Fruit fly (Drosophila melanogaster) whole organism, embryonic: ENCODE data around the gene Srr.

Experiments
- Blimp-1 ChIP-seq: fragments of 200-800 bp; sonication (Bioruptor generic); optimal IDR thresholded peaks from 3 replicates; lab custom pipeline; 2018; ENCODE audit warnings: missing biosample characterization, missing genetic modification characterization, mild to moderate bottlenecking, moderate library complexity, missing genetic modification reagents
- CG11695 ChIP-seq: fragments of 200-800 bp; sonication (Bioruptor generic); IDR thresholded peaks from 3 replicates; pipeline ENCODE4 v1.3.6; 2022; ENCODE audit warnings: missing biosample characterization, missing genetic modification characterization
- CG13624 ChIP-seq: fragments of 200-800 bp; sonication (Bioruptor generic); optimal IDR thresholded peaks from 2 replicates; lab custom pipeline; 2016; ENCODE audit warnings: missing biosample characterization, missing genetic modification characterization
- CG1832 ChIP-seq: fragments of 200-800 bp; sonication (Bioruptor generic); optimal IDR thresholded peaks from 2 replicates; lab custom pipeline; 2017; ENCODE audit warnings: missing biosample characterization, mild to moderate bottlenecking, missing genetic modification characterization, inconsistent platforms
- CG2875 ChIP-seq: fragments of 200-800 bp; sonication (Bioruptor generic); optimal IDR thresholded peaks from 2 replicates; lab custom pipeline; 2017; ENCODE audit warnings: missing biosample characterization, mild to moderate bottlenecking, missing genetic modification characterization, missing genetic modification reagents
- CG30020 ChIP-seq: fragments of 200-800 bp; optimal IDR thresholded peaks from 2 replicates; lab custom pipeline; 2019; ENCODE audit warnings: missing biosample characterization, mild to moderate bottlenecking, missing genetic modification characterization, moderate library complexity
- CG32532 ChIP-seq: fragments of 200-800 bp; sonication (Bioruptor generic); IDR thresholded peaks from 2 replicates; pipeline ENCODE4 v1.3.6; 2022; ENCODE audit warnings: missing biosample characterization, missing genetic modification characterization
- CG4282 ChIP-seq: fragments of 200-800 bp; sonication (Bioruptor generic); optimal IDR thresholded peaks from 2 replicates; lab custom pipeline; 2016; ENCODE audit warnings: missing biosample characterization, missing genetic modification characterization
- CG4360 ChIP-seq: fragments of 200-800 bp; sonication (Bioruptor generic); IDR thresholded peaks from 2 replicates; pipeline ENCODE4 v1.3.6; 2022; ENCODE audit warnings: missing biosample characterization, missing genetic modification characterization
- CG6254 ChIP-seq: fragments of 200-800 bp; sonication (Bioruptor generic); optimal IDR thresholded peaks from 3 replicates; lab custom pipeline; 2017; ENCODE audit warnings: mild to moderate bottlenecking, missing biosample characterization, missing genetic modification reagents, missing genetic modification characterization
- CG9437 ChIP-seq: fragments of 200-800 bp; sonication (Bioruptor generic); optimal IDR thresholded peaks from 2 replicates; lab custom pipeline; 2018; ENCODE audit warnings: missing biosample characterization, mild to moderate bottlenecking, missing genetic modification characterization
- CG9727 ChIP-seq: fragments of 200-800 bp; sonication (Bioruptor generic); optimal IDR thresholded peaks from 3 replicates; lab custom pipeline; 2017; ENCODE audit warnings: missing biosample characterization, mild to moderate bottlenecking, missing genetic modification characterization
- CG9932 ChIP-seq: fragments of 200-800 bp; sonication (Bioruptor generic); IDR thresholded peaks from 2 replicates; pipeline ENCODE4 v1.3.6; 2022; ENCODE audit warnings: missing biosample characterization, missing genetic modification characterization
- Drgx ChIP-seq: fragments of 200-800 bp; sonication (Bioruptor generic); IDR thresholded peaks from 2 replicates; pipeline ENCODE4 v1.3.6; 2022; ENCODE audit warnings: missing biosample characterization, missing genetic modification characterization
- ERR ChIP-seq: fragments of 200-800 bp; sonication (Bioruptor generic); optimal IDR thresholded peaks from 2 replicates; lab custom pipeline; 2016; ENCODE audit warnings: missing biosample characterization, missing genetic modification characterization
- Ets97D ChIP-seq: fragments of 200-800 bp; sonication (Bioruptor generic); optimal IDR thresholded peaks from 3 replicates; lab custom pipeline; 2016; ENCODE audit warnings: missing biosample characterization, missing genetic modification characterization
- Hey ChIP-seq: fragments of 200-800 bp; sonication (Bioruptor generic); optimal IDR thresholded peaks from 3 replicates; lab custom pipeline; 2018; ENCODE audit warnings: missing biosample characterization, mild to moderate bottlenecking, missing genetic modification characterization
- Med ChIP-seq: fragments of 200-800 bp; sonication (Bioruptor generic); peaks from one replicate; lab custom pipeline; 2016; ENCODE audit warnings: missing biosample characterization, missing genetic modification characterization, mild to moderate bottlenecking, inconsistent platforms, moderate library complexity
- Ptx1 ChIP-seq: fragments of 200-800 bp; sonication (Bioruptor generic); IDR thresholded peaks from 2 replicates; pipeline ENCODE4 v1.3.6; 2022; ENCODE audit warnings: missing biosample characterization, missing genetic modification characterization
- Rfx ChIP-seq: fragments of 200-800 bp; sonication (Bioruptor generic); IDR thresholded peaks from 2 replicates; pipeline ENCODE4 v1.3.6; 2022; ENCODE audit warnings: missing biosample characterization, missing genetic modification characterization
- Xrp1 ChIP-seq: fragments of 200-800 bp; sonication (Bioruptor generic); IDR thresholded peaks from 2 replicates; pipeline ENCODE4 v1.3.6; 2022; ENCODE audit warnings: missing biosample characterization, missing genetic modification characterization
- abd-A ChIP-seq: fragments of 200-800 bp; sonication (Bioruptor generic); optimal IDR thresholded peaks from 3 replicates; lab custom pipeline; 2019; ENCODE audit warnings: missing biosample characterization, mild to moderate bottlenecking, missing genetic modification characterization, moderate library complexity
- al ChIP-seq: fragments of 200-800 bp; sonication (Bioruptor generic); IDR thresholded peaks from 2 replicates; pipeline ENCODE4 v1.3.6; 2022; ENCODE audit warnings: missing biosample characterization, missing genetic modification characterization
- amos ChIP-seq: fragments of 200-800 bp; sonication (Bioruptor generic); IDR thresholded peaks from 2 replicates; pipeline ENCODE4 v1.3.6; 2022; ENCODE audit warnings: missing biosample characterization, missing genetic modification characterization; ENCODE audit not compliant: partially characterized antibody
- chif ChIP-seq, 2 experiments: fragments of 200-800 bp; sonication (Bioruptor generic); optimal IDR thresholded peaks; 3 replicates each; lab custom pipeline; 2016; ENCODE audit warnings: missing biosample characterization in 2 of 2, missing genetic modification characterization in 2 of 2
- chinmo ChIP-seq: fragments of 200-800 bp; sonication (Bioruptor generic); IDR thresholded peaks from 4 replicates; pipeline ENCODE4 v1.3.6; 2022; ENCODE audit warnings: missing biosample characterization, missing genetic modification characterization; ENCODE audit not compliant: partially characterized antibody
- ci ChIP-seq: fragments of 200-800 bp; sonication (Bioruptor generic); IDR thresholded peaks from 3 replicates; pipeline ENCODE4 v1.3.6; 2022; ENCODE audit warnings: missing biosample characterization, missing genetic modification characterization
- dan ChIP-seq: fragments of 200-800 bp; sonication (Bioruptor generic); IDR thresholded peaks from 2 replicates; pipeline ENCODE4 v1.3.6; 2022; ENCODE audit warnings: missing biosample characterization, missing genetic modification characterization
- dysf ChIP-seq: fragments of 200-800 bp; sonication (Bioruptor generic); IDR thresholded peaks from 3 replicates; pipeline ENCODE4 v1.3.6; 2022; ENCODE audit warnings: missing biosample characterization, missing genetic modification characterization
- fru ChIP-seq: fragments of >200 bp; optimal IDR thresholded peaks from 2 replicates; lab custom pipeline; 2017
- fu2 ChIP-seq: fragments of 200-800 bp; sonication (Bioruptor generic); optimal IDR thresholded peaks from 2 replicates; lab custom pipeline; 2016; ENCODE audit warnings: missing biosample characterization, missing genetic modification characterization
- gem ChIP-seq: fragments of 200-800 bp; sonication (Bioruptor generic); optimal IDR thresholded peaks from 2 replicates; lab custom pipeline; 2019; ENCODE audit warnings: missing biosample characterization, mild to moderate bottlenecking, missing genetic modification characterization, moderate library complexity
- grau ChIP-seq: fragments of 200-800 bp; optimal IDR thresholded peaks from 3 replicates; lab custom pipeline; 2019; ENCODE audit warnings: missing biosample characterization, mild to moderate bottlenecking, missing genetic modification characterization, moderate library complexity
- gsb ChIP-seq: fragments of 200-800 bp; sonication (Bioruptor generic); IDR thresholded peaks from 2 replicates; pipeline ENCODE4 v1.3.6; 2022; ENCODE audit warnings: missing biosample characterization, missing genetic modification characterization
- salm ChIP-seq: fragments of 200-800 bp; sonication (Bioruptor generic); optimal IDR thresholded peaks from 2 replicates; lab custom pipeline; 2018; ENCODE audit warnings: missing biosample characterization, mild to moderate bottlenecking, missing genetic modification characterization
- sens ChIP-seq: fragments of 200-800 bp; sonication (Bioruptor generic); peaks from one replicate; lab custom pipeline; 2016; ENCODE audit warnings: missing biosample characterization, missing genetic modification characterization
- twi ChIP-seq: fragments of 200-800 bp; optimal IDR thresholded peaks from 2 replicates; lab custom pipeline; 2019; ENCODE audit warnings: missing biosample characterization, mild to moderate bottlenecking, missing genetic modification characterization, moderate library complexity
- unpg ChIP-seq: fragments of 200-800 bp; sonication (Bioruptor generic); optimal IDR thresholded peaks from 3 replicates; lab custom pipeline; 2018; ENCODE audit warnings: missing biosample characterization, mild to moderate bottlenecking, missing genetic modification characterization, moderate library complexity

The Srr gene

DNA sequence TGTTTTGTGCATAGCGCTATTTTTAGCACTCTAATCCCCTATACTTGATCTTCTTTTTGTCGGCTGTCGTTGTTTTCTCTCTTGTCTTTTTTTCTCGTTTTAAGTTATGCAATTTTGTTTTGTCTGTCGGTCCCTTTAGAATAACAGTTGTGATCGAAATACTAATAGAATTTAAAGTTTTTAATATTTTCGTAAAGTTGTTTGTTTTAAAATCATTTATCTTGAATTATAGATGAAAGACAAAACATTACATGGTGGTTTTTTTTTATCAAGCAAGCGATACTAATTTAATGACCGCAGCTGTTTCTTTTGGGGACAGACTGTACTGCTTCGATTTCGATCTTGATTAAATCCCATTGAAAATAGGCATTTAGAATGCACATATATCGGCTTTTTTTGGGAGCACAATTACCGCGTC is 20.4 kb upstream of the Srr start (continued):
- TF ChIP-seq CG30020 (tag; lab: Kevin White, UChicago): no peak
- TF ChIP-seq al (GFP tag; lab: Robert Waterston, UW): no peak

DNA sequence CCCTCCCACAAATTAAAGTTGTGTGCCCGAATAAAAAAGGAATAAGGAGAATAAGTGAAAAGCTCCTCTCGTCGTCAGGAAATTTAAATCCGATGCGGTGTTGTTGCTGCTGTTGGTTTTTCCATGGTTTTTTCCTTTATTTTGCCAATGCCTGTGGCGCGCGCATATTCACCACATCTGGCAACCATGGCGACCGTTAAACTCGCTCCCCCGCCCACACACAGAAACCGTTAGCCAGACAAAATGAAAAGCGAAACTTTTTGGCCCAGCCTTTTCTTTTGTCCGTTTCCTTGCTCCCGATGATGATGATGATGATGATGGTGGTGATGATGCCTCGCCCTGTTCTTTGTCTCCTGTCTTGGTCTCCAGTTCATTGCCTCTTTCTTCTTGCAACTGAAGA is 19.3 kb upstream of the Srr start:
- TF ChIP-seq twi (tag; lab: Kevin White, UChicago): peak; percentile 89
- TF ChIP-seq CG32532 (GFP tag; lab: Robert Waterston, UW): no peak
- no peak for TF ChIP-seq CG9727
- TF ChIP-seq gsb (GFP tag; lab: Robert Waterston, UW): no peak
- no peak for TF ChIP-seq Ptx1 (GFP tag; lab: Robert Waterston, UW)
- TF ChIP-seq salm (tag; lab: Kevin White, UChicago): no peak
- TF ChIP-seq Ets97D (GFP tag; lab: Kevin White, UChicago): no peak
- no peak for TF ChIP-seq dan (GFP tag; lab: Robert Waterston, UW)
- no peak for TF ChIP-seq CG13624 (GFP tag; lab: Kevin White, UChicago)
- TF ChIP-seq CG4360: peak; percentile 22; the same call in 1 of the 2 replicates
- TF ChIP-seq abd-A: peak; percentile 28
- TF ChIP-seq Drgx (GFP tag; lab: Robert Waterston, UW): peak; percentile 30; the same call in 1 of the 2 replicates
- TF ChIP-seq fru: no peak
- TF ChIP-seq CG9932: 0 out of 2 replicates have a peak, but pooled peaks have one; percentile 7
- TF ChIP-seq ci (GFP tag; lab: Robert Waterston, UW): peak; percentile 20; the same call in 1 of the 3 replicates
- peak; percentile 16; the same call in 1 of the 2 replicates for TF ChIP-seq Rfx
- 0 out of 4 replicates have a peak, but pooled peaks have one; percentile 34 for TF ChIP-seq chinmo (GFP tag; lab: Robert Waterston, UW)
- peak; percentile 58 for TF ChIP-seq Blimp-1 (GFP tag; lab: Kevin White, UChicago)
- TF ChIP-seq Med (GFP tag; lab: Kevin White, UChicago): peak; percentile 41
- no peak for TF ChIP-seq CG6254 (GFP tag; lab: Kevin White, UChicago)
- TF ChIP-seq, all 482 proteins: peak for 10

DNA sequence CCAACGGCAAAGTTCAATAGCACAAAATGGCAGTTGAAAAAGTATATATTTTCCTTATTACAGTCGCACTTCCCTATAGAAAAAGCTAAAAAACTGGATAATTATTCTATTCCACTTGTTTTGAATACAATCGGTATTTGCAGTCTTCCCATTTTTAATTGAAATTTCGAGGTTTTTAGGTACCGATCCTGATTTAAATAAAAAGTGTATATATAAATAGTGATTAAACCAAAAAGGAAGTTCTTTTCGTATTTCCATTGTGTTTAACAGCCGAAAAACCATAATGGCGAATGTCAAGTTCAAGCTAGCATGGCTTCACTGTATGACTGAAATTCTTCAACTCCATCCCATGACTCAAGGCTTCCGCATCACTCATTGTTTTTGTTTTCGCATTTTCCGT is 18.7 kb upstream of the Srr start:
- TF ChIP-seq CG1832: no peak
- 0 out of 3 replicates have a peak, but pooled peaks have one; percentile 14 for TF ChIP-seq CG11695 (GFP tag; lab: Robert Waterston, UW)
- TF ChIP-seq fu2: no peak
- TF ChIP-seq gem: peak; percentile 5
- peak; percentile 20; the same call in 1 of the 2 replicates for TF ChIP-seq Xrp1 (GFP tag; lab: Robert Waterston, UW)
- TF ChIP-seq CG4282 (GFP tag; lab: Kevin White, UChicago): no peak
- TF ChIP-seq CG9437 (GFP tag; lab: Kevin White, UChicago): no peak
- TF ChIP-seq sens: peak; percentile 64
- no peak for TF ChIP-seq chif (GFP tag; optimal IDR thresholded peaks at IDR 0.05; lab: Kevin White, UChicago)
- no peak for TF ChIP-seq CG2875 (GFP tag; lab: Kevin White, UChicago)
- TF ChIP-seq grau (tag; lab: Kevin White, UChicago): peak; percentile 70
- no peak for TF ChIP-seq amos (GFP tag; lab: Robert Waterston, UW)
- TF ChIP-seq ci (GFP tag; lab: Robert Waterston, UW): no peak
- TF ChIP-seq Hey (tag; lab: Kevin White, UChicago): no peak
- TF ChIP-seq ERR (GFP tag; lab: Kevin White, UChicago): no peak
- TF ChIP-seq dysf: 0 out of 3 replicates have a peak, but pooled peaks have one; percentile 8
- peak; percentile 22; the same call in 1 of the 2 replicates for TF ChIP-seq Drgx (GFP tag; lab: Robert Waterston, UW)
- TF ChIP-seq unpg: no peak
